Worm (Caenorhabditis elegans): Measurements from ENCODE around the gene C18H7.1.

The C18H7.1 gene

ce11 chrIV:654526-655440, 39.4 kb downstream of the C18H7.1 start, which contains the start of the genes rpl-15 and K11H12.8 (continued):
- TF ChIP-seq lin-54 (GFP tag; optimal IDR thresholded peaks at IDR 0.05) (peak; percentile 99), Y95B8A.8 (GFP tag; IDR thresholded peaks at IDR 0.05) (peak; percentile 100), lsl-1 (GFP tag; optimal IDR thresholded peaks at IDR 0.05) (peak; percentile 100), madf-10 (tag; optimal IDR thresholded peaks at IDR 0.05) (peak; percentile 97), egl-18 (GFP tag; IDR thresholded peaks at IDR 0.05) (peak; percentile 99), nhr-90 (tag; optimal IDR thresholded peaks at IDR 0.05) (peak; percentile 98), tbx-9 (tag; optimal IDR thresholded peaks at IDR 0.05; ENCODE audit: borderline replicate concordance) (no peak), madf-8 (GFP tag; conservative IDR thresholded peaks at IDR 0.05) (peak; percentile 91), F10E7.11 (tag; optimal IDR thresholded peaks at IDR 0.05) (peak; percentile 96), dox-1 (GFP tag; IDR thresholded peaks at IDR 0.05) (peak; percentile 100), tbp1 (GFP tag; optimal IDR thresholded peaks at IDR 0.05) (peak; percentile 83), xnd-1 (tag; optimal IDR thresholded peaks at IDR 0.05) (peak; percentile 72), lag-1 (GFP tag; IDR thresholded peaks at IDR 0.05) (peak; percentile 90; the same call in 1 of the 2 replicates), tlf-1 (GFP tag; optimal IDR thresholded peaks at IDR 0.05) (peak; percentile 100), ztf-25 (GFP tag; IDR thresholded peaks at IDR 0.05) (peak; percentile 99), Y53G8AR.9 (GFP tag; conservative IDR thresholded peaks at IDR 0.05) (peak; percentile 100), T26A5.8 (tag; optimal IDR thresholded peaks at IDR 0.05) (peak; percentile 67), D2030.7 (GFP tag; IDR thresholded peaks at IDR 0.05) (peak; percentile 99), chd-7 (tag; optimal IDR thresholded peaks at IDR 0.05) (peak; percentile 98), zim-3 (tag; optimal IDR thresholded peaks at IDR 0.05) (peak; percentile 96), let-526 (GFP tag; IDR thresholded peaks at IDR 0.05) (peak; percentile 99), attf-5 (GFP tag; optimal IDR thresholded peaks at IDR 0.05) (peak; percentile 100), nfya-2 (GFP tag; IDR thresholded peaks at IDR 0.05) (peak; percentile 89), F33H1.4 (GFP tag; IDR thresholded peaks at IDR 0.05) (peak; percentile 95), mcd-1 (GFP tag; IDR thresholded peaks at IDR 0.05) (peak; percentile 98), ceh-79 (tag; optimal IDR thresholded peaks at IDR 0.05) (peak; percentile 95), ekl-4 (GFP tag; IDR thresholded peaks at IDR 0.05) (peak; percentile 99), F22D6.2 (tag; optimal IDR thresholded peaks at IDR 0.05) (no peak), F52B5.7 (tag; optimal IDR thresholded peaks at IDR 0.05) (peak; percentile 99), let-607 (tag; optimal IDR thresholded peaks at IDR 0.05) (peak; percentile 95 to 97), B0336.3 (GFP tag; IDR thresholded peaks at IDR 0.05) (peak; percentile 100), B0261.1 (tag; optimal IDR thresholded peaks at IDR 0.05) (peak; percentile 58), snpc-3.4 (tag; optimal IDR thresholded peaks at IDR 0.05) (peak; percentile 99), aptf-3 (GFP tag; IDR thresholded peaks at IDR 0.05) (peak; percentile 77; the same call in 1 of the 2 replicates), zfh-2 (GFP tag; conservative IDR thresholded peaks at IDR 0.05) (peak; percentile 96), ztf-3 (GFP tag; optimal IDR thresholded peaks at IDR 0.05) (peak; percentile 96), snpc-1.1 (tag; optimal IDR thresholded peaks at IDR 0.05; ENCODE audit: insufficient read depth) (peak; percentile 94), cebp-2 (GFP tag; IDR thresholded peaks at IDR 0.05) (peak; percentile 97), snpc-1.3 (tag; optimal IDR thresholded peaks at IDR 0.05; ENCODE audit: insufficient read depth) (peak; percentile 99), ztf-26 (tag; optimal IDR thresholded peaks at IDR 0.05) (peak; percentile 99), hrde-1 (tag; optimal IDR thresholded peaks at IDR 0.05; ENCODE audit: borderline replicate concordance) (peak; percentile 90), him-1 (tag; optimal IDR thresholded peaks at IDR 0.05) (peak; percentile 96), cebp-1 (GFP tag; IDR thresholded peaks at IDR 0.05) (peak; percentile 97), cebp-1 (tag; optimal IDR thresholded peaks at IDR 0.05) (peak; percentile 99), ZK185.1 (tag; optimal IDR thresholded peaks at IDR 0.05; ENCODE audit: poor library complexity, severe bottlenecking) (peak; percentile 99), ccch-3 (GFP tag; optimal IDR thresholded peaks at IDR 0.05) (peak; percentile 76)

Data from whole organism, young adult.